Worm (Caenorhabditis elegans) whole organism, late embryonic: Measurements from ENCODE around the gene C18D11.3.
A peak's percentile ranks its signal among the peaks of the same experiment; 100 is the strongest.

ENCODE experiments used
- K02D7.2 ChIP-seq: sonication (generic microtip); optimal IDR thresholded peaks from 2 replicates; lab custom pipeline; 2017; ENCODE audit warnings: mild to moderate bottlenecking, missing genetic modification characterization, missing compliant biosample characterization
- Y22D7AL.16 ChIP-seq: sonication (generic microtip); optimal IDR thresholded peaks from 2 replicates; lab custom pipeline; 2016; ENCODE audit warnings: missing genetic modification characterization, missing compliant biosample characterization
- ahr-1 ChIP-seq: sonication (generic microtip); optimal IDR thresholded peaks from 2 replicates; lab custom pipeline; 2016; ENCODE audit warnings: missing genetic modification characterization, missing compliant biosample characterization
- ama-1 ChIP-seq: fragments of 150-350 bp; optimal IDR thresholded peaks from 2 replicates; lab custom pipeline; 2014
- ceh-14 ChIP-seq: sonication (generic microtip); optimal IDR thresholded peaks from 2 replicates; lab custom pipeline; 2016; ENCODE audit warnings: missing genotype, missing genetic modification characterization, missing compliant biosample characterization
- ceh-24 ChIP-seq: sonication (generic microtip); optimal IDR thresholded peaks from 2 replicates; lab custom pipeline; 2016; ENCODE audit warnings: mild to moderate bottlenecking, missing genetic modification characterization, missing compliant biosample characterization
- ceh-31 ChIP-seq: sonication (generic microtip); optimal IDR thresholded peaks from 2 replicates; lab custom pipeline; 2016; ENCODE audit warnings: missing genetic modification characterization, missing compliant biosample characterization
- ceh-6 ChIP-seq: fragments of 200-800 bp; sonication (Bioruptor generic); optimal IDR thresholded peaks from 2 replicates; lab custom pipeline; 2018; ENCODE audit warnings: mild to moderate bottlenecking, missing genetic modification characterization, missing compliant biosample characterization
- ceh-9 ChIP-seq: sonication (generic microtip); optimal IDR thresholded peaks from 2 replicates; lab custom pipeline; 2016; ENCODE audit warnings: mild to moderate bottlenecking, missing genetic modification characterization, inconsistent platforms, missing compliant biosample characterization
- che-1 ChIP-seq: sonication (generic microtip); optimal IDR thresholded peaks from 2 replicates; lab custom pipeline; 2016; ENCODE audit warnings: mild to moderate bottlenecking, missing genetic modification characterization, missing compliant biosample characterization
- dmd-4 ChIP-seq: sonication (generic microtip); optimal IDR thresholded peaks from 2 replicates; lab custom pipeline; 2016; ENCODE audit warnings: borderline replicate concordance, missing genetic modification characterization, missing compliant biosample characterization
- dve-1 ChIP-seq: sonication (generic microtip); optimal IDR thresholded peaks from 2 replicates; lab custom pipeline; 2017; ENCODE audit warnings: antibody characterized with exemption, mild to moderate bottlenecking, missing genetic modification characterization, missing compliant biosample characterization
- elt-4 ChIP-seq: sonication (generic microtip); optimal IDR thresholded peaks from 2 replicates; lab custom pipeline; 2016; ENCODE audit warnings: missing genetic modification characterization, missing compliant biosample characterization
- ets-4 ChIP-seq: sonication (generic microtip); optimal IDR thresholded peaks from 2 replicates; lab custom pipeline; 2016; ENCODE audit warnings: missing genetic modification characterization, missing compliant biosample characterization
- gmeb-2 ChIP-seq: sonication (generic microtip); optimal IDR thresholded peaks from 2 replicates; lab custom pipeline; 2016; ENCODE audit warnings: missing genetic modification characterization, inconsistent platforms, missing compliant biosample characterization
- hlh-13 ChIP-seq: fragments of 200-800 bp; sonication (Bioruptor generic); optimal IDR thresholded peaks from 2 replicates; lab custom pipeline; 2018; ENCODE audit warnings: mild to moderate bottlenecking, missing genetic modification characterization, missing compliant biosample characterization
- hlh-6 ChIP-seq: sonication (generic microtip); optimal IDR thresholded peaks from 2 replicates; lab custom pipeline; 2016; ENCODE audit warnings: missing genotype, missing genetic modification characterization, missing compliant biosample characterization
- hlh-8 ChIP-seq: sonication (generic microtip); optimal IDR thresholded peaks from 2 replicates; lab custom pipeline; 2016; ENCODE audit warnings: missing genotype, missing genetic modification characterization, missing compliant biosample characterization
- lim-6 ChIP-seq: sonication (generic microtip); optimal IDR thresholded peaks from 2 replicates; lab custom pipeline; 2016; ENCODE audit warnings: missing genetic modification characterization, missing compliant biosample characterization
- nhr-11 ChIP-seq: fragments of 150-350 bp; optimal IDR thresholded peaks from 2 replicates; lab custom pipeline; 2014; ENCODE audit warnings: missing biosample characterization, missing genetic modification characterization
- nhr-232 ChIP-seq: sonication (generic microtip); optimal IDR thresholded peaks from 2 replicates; lab custom pipeline; 2016; ENCODE audit warnings: missing genetic modification characterization, missing compliant biosample characterization
- odd-2 ChIP-seq: sonication (generic microtip); optimal IDR thresholded peaks from 2 replicates; lab custom pipeline; 2017; ENCODE audit warnings: antibody characterized with exemption, mild to moderate bottlenecking, missing genetic modification characterization, missing compliant biosample characterization
- pax-1 ChIP-seq: fragments of 150-350 bp; optimal IDR thresholded peaks from 2 replicates; lab custom pipeline; 2014; ENCODE audit warnings: missing biosample characterization, missing genetic modification characterization
- pha-2 ChIP-seq: sonication (generic microtip); optimal IDR thresholded peaks from 2 replicates; lab custom pipeline; 2017; ENCODE audit warnings: mild to moderate bottlenecking, missing genetic modification characterization, missing compliant biosample characterization
- pros-1 ChIP-seq: fragments of 150-350 bp; optimal IDR thresholded peaks from 2 replicates; lab custom pipeline; 2014; ENCODE audit warnings: missing biosample characterization, missing genetic modification reagents, missing genetic modification characterization
- ref-2 ChIP-seq: sonication (generic microtip); optimal IDR thresholded peaks from 2 replicates; lab custom pipeline; 2016; ENCODE audit warnings: missing genetic modification characterization, missing compliant biosample characterization
- rnt-1 ChIP-seq: sonication (generic microtip); optimal IDR thresholded peaks from 2 replicates; lab custom pipeline; 2016; ENCODE audit warnings: missing genetic modification characterization, missing compliant biosample characterization
- sox-2 ChIP-seq: fragments of 200-800 bp; sonication (Bioruptor generic); IDR thresholded peaks from 2 replicates; pipeline ENCODE4 v1.3.6; 2022; ENCODE audit warnings: missing genetic modification reagents, missing genetic modification characterization, missing compliant biosample characterization
- sox-4 ChIP-seq: sonication (generic microtip); optimal IDR thresholded peaks from 2 replicates; lab custom pipeline; 2017; ENCODE audit warnings: mild to moderate bottlenecking, missing genetic modification characterization, inconsistent platforms, missing compliant biosample characterization
- tbx-2 ChIP-seq: sonication (generic microtip); optimal IDR thresholded peaks from 2 replicates; lab custom pipeline; 2016; ENCODE audit warnings: missing genetic modification characterization, missing compliant biosample characterization
- ttx-3 ChIP-seq: sonication (generic microtip); optimal IDR thresholded peaks from 2 replicates; lab custom pipeline; 2016; ENCODE audit warnings: missing genetic modification reagents, missing genetic modification characterization, missing compliant biosample characterization
- unc-55 ChIP-seq: sonication (generic microtip); optimal IDR thresholded peaks from 2 replicates; lab custom pipeline; 2017; ENCODE audit warnings: missing biosample characterization, missing genetic modification reagents, missing genetic modification characterization
- unc-86 ChIP-seq: sonication (generic microtip); optimal IDR thresholded peaks from 2 replicates; lab custom pipeline; 2016; ENCODE audit warnings: missing genetic modification characterization, missing compliant biosample characterization
- zip-5 ChIP-seq: sonication (generic microtip); optimal IDR thresholded peaks from 2 replicates; lab custom pipeline; 2016; ENCODE audit warnings: missing genetic modification characterization, missing compliant biosample characterization
- ztf-16 ChIP-seq: sonication (generic microtip); optimal IDR thresholded peaks from 2 replicates; lab custom pipeline; 2017; ENCODE audit warnings: missing genetic modification characterization, missing compliant biosample characterization

The C18D11.3 gene

ce11 chrIII:11808818-11809217 lies 14.4 kb upstream of the C18D11.3 start, which contains the start of gene C18D11.9:
TSS of gene C18D11.9 (plus strand) at chrIII:11809118.
- no peak for TF ChIP-seq pha-2 (tag; lab: Kevin White, UChicago)
- no peak for TF ChIP-seq hlh-13
- TF ChIP-seq zip-5: no peak
- no peak for TF ChIP-seq ceh-9 (tag; lab: Kevin White, UChicago)
- TF ChIP-seq tbx-2: no peak
- TF ChIP-seq ets-4: no peak
- no peak for TF ChIP-seq nhr-11
- TF ChIP-seq odd-2 (tag; lab: Kevin White, UChicago): no peak
- TF ChIP-seq hlh-8 (tag; lab: Kevin White, UChicago): no peak
- no peak for TF ChIP-seq ceh-24
- no peak for TF ChIP-seq nhr-232 (tag; lab: Kevin White, UChicago)
- TF ChIP-seq che-1 (tag; lab: Kevin White, UChicago): no peak
- no peak for TF ChIP-seq ttx-3 (tag; lab: Kevin White, UChicago)
- no peak for TF ChIP-seq sox-2 (GFP tag; lab: Robert Waterston, UW)

ce11 chrIII:11810447-11810846 lies 12.8 kb upstream of the C18D11.3 start, which contains the start of gene C18D11.6:
TSS of gene C18D11.6 (plus strand) at chrIII:11810556.
- TF ChIP-seq ztf-16 (tag; lab: Kevin White, UChicago) (no peak), odd-2 (tag; lab: Kevin White, UChicago) (no peak)

- TF ChIP-seq hlh-8 (tag; lab: Kevin White, UChicago): no peak
- no peak for TF ChIP-seq unc-86 (tag; lab: Kevin White, UChicago)
- TF ChIP-seq hlh-6 (tag; lab: Kevin White, UChicago): peak; percentile 9
- TF ChIP-seq ceh-6 (GFP tag; lab: Kevin White, UChicago): no peak
- TF ChIP-seq ref-2 (tag; lab: Kevin White, UChicago): peak; percentile 30
- peak; percentile 63 for TF ChIP-seq ceh-31 (tag; lab: Kevin White, UChicago)
- TF ChIP-seq ceh-24: no peak
- TF ChIP-seq Y22D7AL.16: no peak
- no peak for TF ChIP-seq nhr-232 (tag; lab: Kevin White, UChicago)
- no peak for TF ChIP-seq dve-1 (tag; lab: Kevin White, UChicago)
- TF ChIP-seq ama-1: no peak
These were observed 11.4 kb upstream of the C18D11.3 start for ce11 chrIII:11811839-11812238.

ce11 chrIII:11814653-11815052 lies 8.6 kb upstream of the C18D11.3 start:
- no peak for TF ChIP-seq ahr-1 (tag; lab: Kevin White, UChicago)
- peak; percentile 12 for TF ChIP-seq K02D7.2 (tag; lab: Kevin White, UChicago)

ce11 chrIII:11816523-11817003 lies 6.7 kb upstream of the C18D11.3 start, which contains the start of gene C18D11.1:
TSS of gene C18D11.1 (plus strand) at chrIII:11816573.
- TF ChIP-seq zip-5 (no peak), lim-6 (tag; lab: Kevin White, UChicago) (no peak), sox-4 (tag; lab: Kevin White, UChicago) (no peak), unc-55 (no peak), elt-4 (tag; lab: Kevin White, UChicago) (no peak), ceh-6 (GFP tag; lab: Kevin White, UChicago) (no peak), rnt-1 (tag; lab: Kevin White, UChicago) (no peak), pros-1 (tag; lab: Kevin White, UChicago) (no peak), hlh-8 (tag; lab: Kevin White, UChicago) (no peak), pax-1 (tag; lab: Kevin White, UChicago) (no peak), nhr-232 (tag; lab: Kevin White, UChicago) (no peak), ceh-24 (no peak), ahr-1 (tag; lab: Kevin White, UChicago) (no peak), sox-2 (GFP tag; lab: Robert Waterston, UW) (no peak), dmd-4 (no peak), gmeb-2 (tag; lab: Kevin White, UChicago) (no peak), unc-86 (tag; lab: Kevin White, UChicago) (no peak), ceh-14 (tag; lab: Kevin White, UChicago) (no peak)
